Fruit fly (Drosophila melanogaster): ENCODE results near the gene CG9098.

DNA sequence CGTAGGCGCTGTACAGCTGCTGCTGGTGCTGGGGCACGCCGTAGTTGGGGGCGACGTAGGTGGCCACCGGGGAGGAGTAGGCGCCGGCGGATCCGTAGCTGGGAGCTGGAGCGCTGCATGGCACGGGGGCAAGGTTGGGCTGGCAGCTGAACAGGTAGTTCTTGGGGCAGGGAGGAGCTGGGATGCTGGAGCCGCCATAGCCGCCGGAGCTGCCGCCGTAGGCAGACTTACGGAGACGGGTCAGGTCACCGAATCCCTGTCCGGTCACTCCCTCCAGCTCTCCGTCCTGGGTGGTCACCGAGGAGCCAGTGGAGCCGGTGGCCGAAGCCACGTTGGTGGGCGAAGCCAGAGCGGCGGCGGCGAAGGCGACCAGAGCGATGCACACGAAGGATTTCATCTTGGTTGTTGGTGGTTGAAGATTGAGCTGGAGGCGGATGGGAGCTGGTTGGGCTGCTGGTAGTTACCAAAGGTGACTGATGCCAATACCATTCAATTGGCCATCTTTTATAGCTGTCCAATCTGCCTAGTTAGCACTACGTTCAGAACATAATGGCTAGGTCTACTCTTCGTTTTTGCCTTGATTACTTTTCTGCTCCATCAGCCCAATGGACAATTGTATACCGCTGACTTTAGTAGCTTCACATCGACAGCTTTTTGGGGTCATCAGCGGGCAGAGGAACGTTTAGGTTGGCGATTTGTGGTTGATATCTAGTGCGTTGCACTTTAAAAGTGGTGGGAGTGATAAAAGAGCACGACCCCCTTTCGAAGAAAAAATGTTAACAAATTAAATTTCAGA lies 52.1 kb downstream of the CG9098 start, which contains the start of gene Vm26Aa:
- no peak for TF ChIP-seq CG32121 (GFP tag; IDR thresholded peaks at IDR 0.05)
- TF ChIP-seq Pif1B (GFP tag; optimal IDR thresholded peaks at IDR 0.05), result no peak
- TF ChIP-seq CG12605 (GFP tag; IDR thresholded peaks at IDR 0.05), result no peak
- TF ChIP-seq fd96Ca (GFP tag; IDR thresholded peaks at IDR 0.05), result no peak
- no peak for TF ChIP-seq CG17806 (tag; optimal IDR thresholded peaks at IDR 0.05)
- no peak for TF ChIP-seq Pif1A (GFP tag; optimal IDR thresholded peaks at IDR 0.05)
- TF ChIP-seq CG8159 (tag; optimal IDR thresholded peaks at IDR 0.05), result no peak
- TF ChIP-seq gl (tag; optimal IDR thresholded peaks at IDR 0.05), result no peak
- TF ChIP-seq CG13204 (GFP tag; optimal IDR thresholded peaks at IDR 0.05), result no peak
- no peak for TF ChIP-seq rn (GFP tag; IDR thresholded peaks at IDR 0.05)
- TF ChIP-seq CG9948 (tag; optimal IDR thresholded peaks at IDR 0.05), result no peak
